Worm (Caenorhabditis elegans) whole organism, L2 larva: ENCODE measurements around the gene acer-1.

Experiments
- C34F6.9 ChIP-seq: fragments of 150-350 bp; optimal IDR thresholded peaks from 2 replicates; lab custom pipeline; 2014; ENCODE audit warnings: missing biosample characterization, missing genetic modification characterization
- F13H6.1 ChIP-seq: sonication (generic microtip); optimal IDR thresholded peaks from 2 replicates; lab custom pipeline; 2016; ENCODE audit warnings: missing genetic modification characterization, missing compliant biosample characterization
- R02D3.7 ChIP-seq: fragments of 150-350 bp; optimal IDR thresholded peaks from 2 replicates; lab custom pipeline; 2014; ENCODE audit warnings: missing biosample characterization, missing genetic modification characterization
- Y55F3AM.14 ChIP-seq: fragments of 200-800 bp; sonication (Bioruptor generic); optimal IDR thresholded peaks from 2 replicates; lab custom pipeline; 2018; ENCODE audit warnings: mild to moderate bottlenecking, missing genetic modification characterization, missing compliant biosample characterization
- aly-2 ChIP-seq: fragments of 150-350 bp; optimal IDR thresholded peaks from 2 replicates; lab custom pipeline; 2014; ENCODE audit warnings: missing biosample characterization, missing genetic modification characterization
- ama-1 ChIP-seq: fragments of 150-350 bp; optimal IDR thresholded peaks from 2 replicates; lab custom pipeline; 2018; ENCODE audit warnings: inconsistent platforms
- ceh-82 ChIP-seq: fragments of 150-350 bp; optimal IDR thresholded peaks from 2 replicates; lab custom pipeline; 2014; ENCODE audit warnings: missing biosample characterization, missing genetic modification characterization
- egl-27 ChIP-seq: sonication (generic microtip); optimal IDR thresholded peaks from 3 replicates; lab custom pipeline; 2017; ENCODE audit warnings: missing biosample characterization, missing genetic modification reagents, missing genetic modification characterization
- elt-1 ChIP-seq: fragments of 150-350 bp; optimal IDR thresholded peaks from 2 replicates; lab custom pipeline; 2014; ENCODE audit warnings: missing biosample characterization, missing genetic modification characterization
- elt-3 ChIP-seq: sonication (generic microtip); optimal IDR thresholded peaks from 2 replicates; lab custom pipeline; 2017; ENCODE audit warnings: missing biosample characterization, missing genetic modification characterization
- fos-1 ChIP-seq: fragments of 150-350 bp; optimal IDR thresholded peaks from 2 replicates; lab custom pipeline; 2014; ENCODE audit warnings: missing biosample characterization, missing genetic modification characterization
- gmeb-1 ChIP-seq: fragments of 150-350 bp; optimal IDR thresholded peaks from 2 replicates; lab custom pipeline; 2014; ENCODE audit warnings: missing biosample characterization, missing genetic modification characterization
- lin-11 ChIP-seq: fragments of 150-350 bp; sonication (generic microtip); optimal IDR thresholded peaks from 2 replicates; lab custom pipeline; 2014; ENCODE audit warnings: missing biosample characterization, missing genetic modification characterization, inconsistent platforms, mixed read lengths
- lin-13 ChIP-seq: fragments of 150-350 bp; optimal IDR thresholded peaks from 2 replicates; lab custom pipeline; 2014; ENCODE audit warnings: missing biosample characterization, missing genetic modification reagents, missing genetic modification characterization
- lin-39 ChIP-seq: fragments of 150-350 bp; optimal IDR thresholded peaks from 2 replicates; lab custom pipeline; 2014; ENCODE audit warnings: missing biosample characterization, missing genetic modification reagents, missing genetic modification characterization
- lsy-2 ChIP-seq, 2 experiments: fragments of 150-350 bp in 1 of 2; sonication (generic microtip) in 1 of 2; optimal IDR thresholded peaks; 2 replicates each; lab custom pipeline; 2014 to 2017; ENCODE audit warnings: missing biosample characterization in 2 of 2, missing genetic modification characterization in 2 of 2
- mab-5 ChIP-seq: fragments of 150-350 bp; optimal IDR thresholded peaks from 2 replicates; lab custom pipeline; 2014; ENCODE audit warnings: missing biosample characterization, missing genetic modification characterization
- mdl-1 ChIP-seq, 2 experiments: fragments of 150-350 bp in 1 of 2; sonication (generic microtip) in 1 of 2; optimal IDR thresholded peaks; 2 replicates each; lab custom pipeline; 2017; ENCODE audit warnings: missing biosample characterization in 2 of 2, missing genetic modification characterization in 2 of 2
- nhr-10 ChIP-seq: sonication (generic microtip); optimal IDR thresholded peaks from 2 replicates; lab custom pipeline; 2017; ENCODE audit warnings: missing biosample characterization, missing genetic modification characterization
- nhr-11 ChIP-seq: fragments of 150-350 bp; optimal IDR thresholded peaks from 2 replicates; lab custom pipeline; 2014; ENCODE audit warnings: missing biosample characterization, missing genetic modification characterization
- nhr-12 ChIP-seq: fragments of 150-350 bp; optimal IDR thresholded peaks from 2 replicates; lab custom pipeline; 2014; ENCODE audit warnings: missing biosample characterization, missing genetic modification characterization
- nhr-129 ChIP-seq: fragments of 150-350 bp; optimal IDR thresholded peaks from 2 replicates; lab custom pipeline; 2014; ENCODE audit warnings: missing biosample characterization, missing genetic modification characterization
- nhr-21 ChIP-seq: fragments of 150-350 bp; optimal IDR thresholded peaks from 2 replicates; lab custom pipeline; 2014; ENCODE audit warnings: missing biosample characterization, missing genetic modification characterization
- nhr-23 ChIP-seq: fragments of 150-350 bp; optimal IDR thresholded peaks from 2 replicates; lab custom pipeline; 2014; ENCODE audit warnings: missing biosample characterization, missing genetic modification reagents, missing genetic modification characterization
- nhr-237 ChIP-seq: fragments of 150-350 bp; optimal IDR thresholded peaks from 2 replicates; lab custom pipeline; 2014; ENCODE audit warnings: missing biosample characterization, missing genetic modification characterization
- nhr-25 ChIP-seq: fragments of 150-350 bp; sonication (generic microtip); optimal IDR thresholded peaks from 3 replicates; lab custom pipeline; 2014; ENCODE audit warnings: missing biosample characterization, missing genetic modification characterization
- nhr-6 ChIP-seq: fragments of 150-350 bp; optimal IDR thresholded peaks from 2 replicates; lab custom pipeline; 2014; ENCODE audit warnings: missing biosample characterization, missing genetic modification characterization
- nhr-77 ChIP-seq: fragments of 150-350 bp; optimal IDR thresholded peaks from 2 replicates; lab custom pipeline; 2014; ENCODE audit warnings: missing biosample characterization, missing genetic modification characterization
- peb-1 ChIP-seq: fragments of 150-350 bp; optimal IDR thresholded peaks from 2 replicates; lab custom pipeline; 2014; ENCODE audit warnings: missing biosample characterization, missing genetic modification characterization
- sem-4 ChIP-seq: fragments of 150-350 bp; optimal IDR thresholded peaks from 2 replicates; lab custom pipeline; 2014; ENCODE audit warnings: missing biosample characterization, missing genetic modification reagents, missing genetic modification characterization
- sma-3 ChIP-seq: sonication (generic microtip); optimal IDR thresholded peaks from 2 replicates; lab custom pipeline; 2016; ENCODE audit warnings: missing genetic modification reagents, missing genetic modification characterization, missing compliant biosample characterization
- sma-9 ChIP-seq, 2 experiments: fragments of 150-350 bp in 1 of 2; sonication (generic microtip) in 1 of 2; optimal IDR thresholded peaks; 2 replicates each; lab custom pipeline; 2014 to 2016; ENCODE audit warnings: missing genetic modification characterization in 2 of 2, mild to moderate bottlenecking in 1 of 2, missing biosample characterization in 1 of 2, missing compliant biosample characterization in 1 of 2, missing genetic modification reagents in 1 of 2, moderate library complexity in 1 of 2
- snpc-4 ChIP-seq: fragments of 150-350 bp; optimal IDR thresholded peaks from 2 replicates; lab custom pipeline; 2014; ENCODE audit warnings: missing biosample characterization, missing genetic modification characterization
- unc-39 ChIP-seq: fragments of 150-350 bp; optimal IDR thresholded peaks from 2 replicates; lab custom pipeline; 2014; ENCODE audit warnings: missing biosample characterization, missing genetic modification characterization
- unc-55 ChIP-seq: fragments of 150-350 bp; sonication (generic microtip); optimal IDR thresholded peaks from 3 replicates; lab custom pipeline; 2014; ENCODE audit warnings: missing biosample characterization, missing genetic modification reagents, missing genetic modification characterization

acer-1 gene

DNA sequence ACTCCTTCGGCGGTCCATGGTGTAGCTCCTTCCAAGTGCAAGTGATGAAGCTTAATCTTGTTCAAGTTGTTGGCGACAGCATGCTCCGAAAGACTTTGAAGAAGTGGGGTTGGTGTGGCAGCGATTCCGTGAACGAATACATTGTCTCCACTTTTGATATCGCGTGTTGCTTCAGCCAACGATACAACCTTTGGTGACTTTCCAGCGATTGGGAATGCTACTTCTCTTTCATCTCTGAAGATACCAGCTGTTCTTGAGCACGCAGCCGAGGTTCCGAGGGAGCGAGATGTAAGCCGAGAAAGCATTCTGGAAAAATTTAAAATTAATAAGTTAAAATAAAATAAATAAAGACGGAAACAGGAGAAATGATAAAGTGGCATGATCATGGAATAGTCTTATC lies at the start of gene acer-1:
TSS of gene acer-1 (minus strand) at position 306 of the 400 bp plus-strand sequence.
- TF ChIP-seq egl-27 (tag; lab: Kevin White, UChicago) = no peak
- no peak for TF ChIP-seq lin-11 (tag; lab: Kevin White, UChicago)
- TF ChIP-seq Y55F3AM.14 (GFP tag; lab: Kevin White, UChicago) = peak; percentile 28
- TF ChIP-seq elt-1 = no peak
- no peak for TF ChIP-seq snpc-4 (tag; lab: Kevin White, UChicago)
- no peak for TF ChIP-seq nhr-21 (tag; lab: Kevin White, UChicago)
- TF ChIP-seq lin-13 (GFP tag; lab: Kevin White, UChicago) = no peak
- no peak for TF ChIP-seq fos-1
- TF ChIP-seq sma-3 (GFP tag; lab: Kevin White, UChicago) = no peak
- no peak for TF ChIP-seq sma-9 (GFP tag; optimal IDR thresholded peaks at IDR 0.05; lab: Kevin White, UChicago)
- no peak for TF ChIP-seq sma-9 (tag; optimal IDR thresholded peaks at IDR 0.05; lab: Kevin White, UChicago)
- peak; percentile 21 for TF ChIP-seq nhr-129 (tag; lab: Kevin White, UChicago)
- TF ChIP-seq ceh-82 = no peak
- TF ChIP-seq unc-39 (tag; lab: Kevin White, UChicago) = no peak
- TF ChIP-seq aly-2 (tag; lab: Kevin White, UChicago) = no peak
- TF ChIP-seq nhr-237 (tag; lab: Kevin White, UChicago) = no peak
- no peak for TF ChIP-seq R02D3.7 (tag; lab: Kevin White, UChicago)
- no peak for TF ChIP-seq mdl-1 (tag; optimal IDR thresholded peaks at IDR 0.05; lab: Kevin White, UChicago)
- TF ChIP-seq nhr-6 (tag; lab: Kevin White, UChicago) = no peak
- TF ChIP-seq ama-1 (lab: Kevin White, UChicago) = peak; percentile 49
- no peak for TF ChIP-seq peb-1

DNA sequence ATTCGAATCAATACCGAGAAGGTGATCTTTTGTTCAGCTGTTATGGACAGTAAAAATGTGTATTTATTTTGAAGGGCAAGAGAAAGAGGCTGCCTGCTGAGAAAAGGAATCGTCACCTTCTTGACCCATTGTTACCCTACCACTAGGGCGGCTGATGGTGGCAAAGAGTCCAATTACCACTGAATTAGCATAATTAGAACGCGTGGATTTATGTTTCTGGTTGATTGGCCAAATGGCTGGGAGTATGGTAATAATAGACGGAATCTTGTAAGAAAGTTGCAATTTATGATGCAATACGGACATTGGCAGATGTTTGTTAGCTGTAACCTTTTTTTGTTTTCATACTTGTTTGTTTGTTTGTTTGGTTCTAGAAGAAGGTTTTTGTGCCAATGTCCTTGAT lies 49.7 kb upstream of the acer-1 start:
- TF ChIP-seq nhr-25 (tag; lab: Kevin White, UChicago) (peak; percentile 36), sem-4 (tag; lab: Kevin White, UChicago) (no peak)

DNA sequence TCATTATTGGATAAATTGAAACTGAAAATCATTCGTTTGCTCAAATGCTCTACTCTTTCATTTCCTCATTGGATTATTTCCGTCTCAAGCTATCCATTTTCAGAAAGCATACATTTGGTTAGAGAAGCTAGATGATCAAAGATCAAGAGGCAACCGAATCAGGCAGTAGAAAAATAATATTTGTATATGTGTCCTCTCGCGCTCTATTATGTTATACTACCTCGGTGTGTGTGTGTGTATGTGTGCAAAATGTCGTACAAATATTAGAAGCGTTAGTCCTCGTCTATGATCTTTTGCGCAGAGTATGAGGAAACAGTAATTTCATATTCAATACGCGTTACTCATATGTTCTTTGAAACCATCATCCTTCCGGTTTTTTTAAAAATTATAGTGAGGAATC lies 46.9 kb upstream of the acer-1 start:
- TF ChIP-seq sma-9 (GFP tag; optimal IDR thresholded peaks at IDR 0.05; lab: Kevin White, UChicago) = peak; percentile 27
- TF ChIP-seq sma-9 (tag; optimal IDR thresholded peaks at IDR 0.05; lab: Kevin White, UChicago) = no peak
- TF ChIP-seq nhr-12 = no peak

DNA sequence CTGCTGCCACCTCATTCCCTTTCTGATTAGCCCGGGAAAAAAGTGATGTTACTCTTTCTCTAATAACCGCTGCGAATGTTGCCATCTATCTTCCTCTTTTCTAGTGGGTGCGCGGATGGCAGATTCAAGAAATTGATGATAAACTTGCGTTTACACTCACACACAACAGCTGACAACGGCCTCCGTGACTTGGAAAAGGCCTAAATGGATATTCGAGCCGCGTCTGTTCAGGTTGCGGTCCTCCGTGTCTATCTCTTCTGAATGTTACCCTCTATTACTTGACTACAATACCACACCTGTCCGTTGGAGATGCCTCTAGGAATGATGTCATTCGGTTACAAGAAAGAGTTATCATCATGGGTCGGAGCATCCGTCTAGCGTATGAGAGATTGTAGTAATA lies 46.3 kb upstream of the acer-1 start:
- TF ChIP-seq nhr-11 (tag; lab: Kevin White, UChicago) (no peak), sma-3 (GFP tag; lab: Kevin White, UChicago) (no peak), nhr-23 (no peak), mab-5 (tag; lab: Kevin White, UChicago) (no peak), Y55F3AM.14 (GFP tag; lab: Kevin White, UChicago) (no peak), unc-39 (tag; lab: Kevin White, UChicago) (no peak), elt-3 (tag; lab: Kevin White, UChicago) (no peak), lin-39 (tag; lab: Kevin White, UChicago) (no peak), mdl-1 (tag; optimal IDR thresholded peaks at IDR 0.05; lab: Kevin White, UChicago) (no peak), lsy-2 (tag; optimal IDR thresholded peaks at IDR 0.05; lab: Kevin White, UChicago) (no peak), lin-11 (tag; lab: Kevin White, UChicago) (no peak), C34F6.9 (tag; lab: Kevin White, UChicago) (no peak), lin-13 (GFP tag; lab: Kevin White, UChicago) (no peak), unc-55 (GFP tag; lab: Kevin White, UChicago) (no peak), nhr-10 (tag; lab: Kevin White, UChicago) (no peak), F13H6.1 (no peak), elt-1 (no peak)

DNA sequence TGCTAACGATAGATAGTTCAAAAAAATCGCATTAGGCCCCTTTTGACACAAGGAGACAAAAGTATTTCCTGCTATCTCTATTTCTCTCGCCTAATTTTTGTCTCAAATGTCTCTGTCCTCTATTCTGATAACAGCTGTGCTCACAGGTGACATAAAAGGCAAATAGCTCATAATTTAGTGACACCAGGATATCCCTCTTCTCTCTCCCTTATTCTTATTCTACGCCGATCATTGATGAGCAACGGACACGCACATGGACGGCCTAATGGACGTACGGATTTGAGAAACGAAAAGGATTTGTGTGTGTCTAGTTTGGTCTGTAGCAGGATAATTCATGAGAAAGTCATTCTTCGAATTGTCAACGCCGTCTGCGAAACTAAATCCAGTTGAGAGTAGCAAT lies 45.8 kb upstream of the acer-1 start:
- TF ChIP-seq nhr-237 (tag; lab: Kevin White, UChicago) = no peak
- no peak for TF ChIP-seq lin-11 (tag; lab: Kevin White, UChicago)
- no peak for TF ChIP-seq F13H6.1
- no peak for TF ChIP-seq lsy-2 (tag; optimal IDR thresholded peaks at IDR 0.05; lab: Kevin White, UChicago)
- no peak for TF ChIP-seq nhr-77 (tag; lab: Kevin White, UChicago)
- no peak for TF ChIP-seq peb-1
- TF ChIP-seq gmeb-1 (tag; lab: Kevin White, UChicago) = no peak
- TF ChIP-seq lin-39 (tag; lab: Kevin White, UChicago) = no peak
- no peak for TF ChIP-seq sma-3 (GFP tag; lab: Kevin White, UChicago)
- TF ChIP-seq fos-1 = no peak
